Fruit fly (Drosophila melanogaster): ENCODE measurements around the gene CG17475.

Gene CG17475

DNA sequence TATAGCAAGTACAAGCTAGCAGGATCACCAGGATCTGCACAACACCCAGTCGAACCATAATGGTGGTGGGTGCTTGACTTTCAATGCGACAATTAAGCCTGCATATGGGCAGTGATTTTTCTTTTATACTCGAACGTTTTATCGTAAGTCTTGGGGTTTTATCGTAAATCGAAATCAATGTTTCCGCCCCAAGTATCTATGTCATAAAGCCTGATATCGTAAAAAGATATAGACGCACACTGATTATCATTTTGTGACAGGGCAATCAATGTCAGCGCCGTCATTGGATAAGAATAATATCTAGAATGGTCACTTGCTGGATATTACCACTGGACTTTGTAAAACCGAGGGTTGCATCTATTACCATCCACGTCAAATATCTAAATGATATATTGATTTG is at the start of gene CG17475:
TSS of gene CG17475 (minus strand) at position 101 of the 400 bp plus-strand sequence.
- TF ChIP-seq psq (optimal IDR thresholded peaks at IDR 0.05) (no peak), CG8478 (optimal IDR thresholded peaks at IDR 0.05) (no peak), pan (optimal IDR thresholded peaks at IDR 0.05) (no peak), EcR (GFP tag; optimal IDR thresholded peaks at IDR 0.05) (no peak), Dll (optimal IDR thresholded peaks at IDR 0.05) (no peak), usp (GFP tag; optimal IDR thresholded peaks at IDR 0.05) (no peak)

- no peak for TF ChIP-seq EcR (GFP tag; optimal IDR thresholded peaks at IDR 0.05)
- no peak for TF ChIP-seq CG8478 (optimal IDR thresholded peaks at IDR 0.05)
- TF ChIP-seq Dll (optimal IDR thresholded peaks at IDR 0.05), result no peak
- TF ChIP-seq psq (optimal IDR thresholded peaks at IDR 0.05), result no peak
- TF ChIP-seq pan (optimal IDR thresholded peaks at IDR 0.05), result no peak
- no peak for TF ChIP-seq usp (GFP tag; optimal IDR thresholded peaks at IDR 0.05)
These were observed 47.9 kb upstream of the CG17475 start for dm6 chr3R:17178140-17178539.

- TF ChIP-seq EcR (GFP tag; optimal IDR thresholded peaks at IDR 0.05), result no peak
- TF ChIP-seq Dll (optimal IDR thresholded peaks at IDR 0.05), result no peak
- TF ChIP-seq psq (optimal IDR thresholded peaks at IDR 0.05), result no peak
- no peak for TF ChIP-seq pan (optimal IDR thresholded peaks at IDR 0.05)
- no peak for TF ChIP-seq CG8478 (optimal IDR thresholded peaks at IDR 0.05)
- TF ChIP-seq usp (GFP tag; optimal IDR thresholded peaks at IDR 0.05), result no peak
These were observed 21.3 kb upstream of the CG17475 start, which contains the start of gene CG5292 for dm6 chr3R:17151376-17152026. Gene CG5292, plus strand, starts transcription at chr3R:17151861.

- TF ChIP-seq psq (optimal IDR thresholded peaks at IDR 0.05) (no peak), pan (optimal IDR thresholded peaks at IDR 0.05) (no peak), CG8478 (optimal IDR thresholded peaks at IDR 0.05) (no peak), EcR (GFP tag; optimal IDR thresholded peaks at IDR 0.05) (no peak), Dll (optimal IDR thresholded peaks at IDR 0.05) (no peak), usp (GFP tag; optimal IDR thresholded peaks at IDR 0.05) (no peak)
These were observed 20.1 kb upstream of the CG17475 start, which contains the start of gene Smug for dm6 chr3R:17150287-17150686. Gene Smug, plus strand, starts transcription at chr3R:17150587.

DNA sequence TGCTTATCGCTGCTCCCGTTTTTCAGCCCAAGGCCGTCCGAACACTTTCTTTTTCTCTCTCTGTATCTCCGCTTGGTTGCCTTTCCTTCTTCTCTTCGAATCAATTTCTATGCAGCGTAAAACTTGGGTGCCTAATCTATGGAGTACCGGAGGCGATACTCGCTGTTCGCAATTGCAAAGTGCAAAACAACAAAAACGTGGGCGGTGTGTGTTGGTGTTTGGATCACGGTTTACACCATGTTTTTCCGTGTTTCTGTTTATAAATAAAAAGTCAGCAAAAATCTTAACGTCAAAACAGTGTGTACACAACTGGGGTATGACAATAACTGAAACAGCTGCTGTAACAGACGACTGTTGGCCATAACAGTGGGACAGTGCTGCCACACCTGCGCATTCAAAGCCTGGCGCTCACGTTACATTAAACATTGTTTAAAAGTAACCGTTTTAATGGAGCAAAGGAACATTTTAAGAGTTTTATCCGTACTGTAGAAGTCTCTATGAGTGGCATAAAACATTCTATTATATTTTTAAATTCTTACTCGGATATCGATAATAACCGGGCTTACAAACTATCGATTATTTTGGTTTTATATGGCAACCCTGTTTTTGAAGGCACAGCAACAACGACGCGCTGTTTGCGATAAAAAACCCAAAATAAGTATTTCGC is 19.0 kb upstream of the CG17475 start, which contains the start of the genes m-cup and Det:
TSS of gene m-cup (minus strand) at position 333 of the 667 bp plus-strand sequence.
TSS of gene Det (plus strand) at position 588 of the 667 bp plus-strand sequence.
- TF ChIP-seq CG8478 (optimal IDR thresholded peaks at IDR 0.05), result no peak
- no peak for TF ChIP-seq psq (optimal IDR thresholded peaks at IDR 0.05)
- TF ChIP-seq Dll (optimal IDR thresholded peaks at IDR 0.05), result no peak
- no peak for TF ChIP-seq usp (GFP tag; optimal IDR thresholded peaks at IDR 0.05)
- no peak for TF ChIP-seq EcR (GFP tag; optimal IDR thresholded peaks at IDR 0.05)
- no peak for TF ChIP-seq pan (optimal IDR thresholded peaks at IDR 0.05)

DNA sequence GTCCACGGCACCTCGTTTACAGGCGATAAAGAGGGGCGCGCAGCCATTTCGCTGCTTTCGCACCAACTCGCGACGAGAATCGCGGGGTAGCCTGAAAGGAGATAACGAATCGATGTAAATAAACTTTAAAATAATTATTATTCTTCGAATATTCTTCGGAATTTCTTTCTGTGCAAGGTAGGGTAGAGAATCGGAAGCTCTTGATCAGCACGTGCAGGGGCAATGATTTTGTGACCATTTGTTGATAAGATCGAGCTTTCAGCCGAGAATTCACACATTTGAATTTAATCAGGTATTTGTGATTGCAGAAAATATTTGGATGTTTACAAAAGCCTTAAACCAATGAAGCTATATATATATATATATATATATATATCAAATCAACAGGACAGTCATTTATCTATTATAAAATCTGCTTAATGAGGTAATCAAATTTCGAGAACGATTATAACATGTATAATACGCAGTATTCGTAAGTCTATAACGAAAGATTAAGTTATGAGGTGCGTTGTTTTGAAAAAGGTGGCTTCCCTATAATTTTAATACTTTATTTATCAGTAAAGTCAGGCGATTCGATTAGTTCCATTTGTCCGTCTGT is 17.5 kb upstream of the CG17475 start:
- TF ChIP-seq CG8478 (optimal IDR thresholded peaks at IDR 0.05) (no peak), Dll (optimal IDR thresholded peaks at IDR 0.05) (no peak), EcR (GFP tag; optimal IDR thresholded peaks at IDR 0.05) (no peak)

DNA sequence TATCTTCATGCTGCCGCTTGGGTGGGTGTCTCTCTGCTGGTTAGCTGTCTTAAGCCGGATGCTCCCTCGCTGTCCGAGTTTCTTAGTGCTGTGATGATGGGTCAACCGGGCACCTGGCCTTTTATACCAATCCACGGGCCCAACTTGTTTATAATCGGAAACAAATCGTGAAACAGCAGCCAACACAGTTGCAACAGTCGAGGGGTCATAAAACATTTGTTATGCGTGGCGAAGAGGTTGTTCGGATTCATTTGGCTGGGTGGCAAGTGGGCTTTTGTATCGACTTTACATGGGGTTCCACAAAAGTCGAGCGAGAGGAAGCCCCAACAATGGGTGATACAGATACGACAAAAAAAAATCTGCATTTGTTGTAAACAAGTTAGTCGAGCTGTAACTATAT is 12.1 kb upstream of the CG17475 start, which contains the start of gene TwdlW:
TSS of gene TwdlW (minus strand) at position 101 of the 400 bp plus-strand sequence.
- TF ChIP-seq CG8478 (optimal IDR thresholded peaks at IDR 0.05) (no peak), usp (GFP tag; optimal IDR thresholded peaks at IDR 0.05) (no peak), pan (optimal IDR thresholded peaks at IDR 0.05) (no peak), psq (optimal IDR thresholded peaks at IDR 0.05) (no peak), Dll (optimal IDR thresholded peaks at IDR 0.05) (no peak), EcR (GFP tag; optimal IDR thresholded peaks at IDR 0.05) (no peak)

- no peak for TF ChIP-seq pan (optimal IDR thresholded peaks at IDR 0.05)
- no peak for TF ChIP-seq usp (GFP tag; optimal IDR thresholded peaks at IDR 0.05)
- TF ChIP-seq psq (optimal IDR thresholded peaks at IDR 0.05), result no peak
- no peak for TF ChIP-seq Dll (optimal IDR thresholded peaks at IDR 0.05)
- no peak for TF ChIP-seq CG8478 (optimal IDR thresholded peaks at IDR 0.05)
- no peak for TF ChIP-seq EcR (GFP tag; optimal IDR thresholded peaks at IDR 0.05)
These were observed 8.5 kb upstream of the CG17475 start, which contains the start of gene CG5265 for dm6 chr3R:17138699-17139098. Gene CG5265, plus strand, starts transcription at chr3R:17138999.

- no peak for TF ChIP-seq usp (GFP tag; optimal IDR thresholded peaks at IDR 0.05)
- TF ChIP-seq Dll (optimal IDR thresholded peaks at IDR 0.05), result no peak
- no peak for TF ChIP-seq EcR (GFP tag; optimal IDR thresholded peaks at IDR 0.05)
- TF ChIP-seq CG8478 (optimal IDR thresholded peaks at IDR 0.05), result no peak
- TF ChIP-seq psq (optimal IDR thresholded peaks at IDR 0.05), result no peak
- TF ChIP-seq pan (optimal IDR thresholded peaks at IDR 0.05), result no peak
These were observed 7.4 kb upstream of the CG17475 start, which contains the start of gene CG5255 for dm6 chr3R:17137593-17137992. Gene CG5255, plus strand, starts transcription at chr3R:17137893.

- no peak for TF ChIP-seq CG8478 (optimal IDR thresholded peaks at IDR 0.05)
- no peak for TF ChIP-seq usp (GFP tag; optimal IDR thresholded peaks at IDR 0.05)
- no peak for TF ChIP-seq Dll (optimal IDR thresholded peaks at IDR 0.05)
- no peak for TF ChIP-seq EcR (GFP tag; optimal IDR thresholded peaks at IDR 0.05)
- TF ChIP-seq psq (optimal IDR thresholded peaks at IDR 0.05), result no peak
- no peak for TF ChIP-seq pan (optimal IDR thresholded peaks at IDR 0.05)
These were observed 5.5 kb upstream of the CG17475 start, which contains the start of gene CG5246 for dm6 chr3R:17135747-17136146. Gene CG5246, plus strand, starts transcription at chr3R:17136111.

DNA sequence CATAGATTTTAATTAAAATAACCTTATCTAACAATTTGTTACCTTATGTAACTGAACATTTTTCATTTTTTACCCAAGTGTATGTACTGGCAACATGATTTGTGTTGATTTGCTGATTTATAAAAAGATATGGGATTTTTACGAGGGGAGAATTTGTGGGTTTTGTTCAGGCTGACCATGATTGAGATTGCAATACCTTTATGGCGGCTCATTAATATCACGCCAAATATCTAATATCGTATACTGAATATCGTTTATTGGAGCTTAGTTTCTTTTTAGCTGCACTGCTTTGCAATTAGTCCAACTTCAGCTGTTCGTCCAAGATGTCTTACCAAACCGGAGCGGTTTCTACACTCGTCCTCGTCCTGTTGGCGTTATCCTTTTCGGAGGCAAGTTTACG is 3.7 kb upstream of the CG17475 start, which contains the start of gene CG31267:
TSS of gene CG31267 (plus strand) at position 301 of the 400 bp plus-strand sequence.
- TF ChIP-seq Dll (optimal IDR thresholded peaks at IDR 0.05), result no peak
- TF ChIP-seq EcR (GFP tag; optimal IDR thresholded peaks at IDR 0.05), result no peak
- no peak for TF ChIP-seq usp (GFP tag; optimal IDR thresholded peaks at IDR 0.05)
- no peak for TF ChIP-seq psq (optimal IDR thresholded peaks at IDR 0.05)
- no peak for TF ChIP-seq CG8478 (optimal IDR thresholded peaks at IDR 0.05)
- no peak for TF ChIP-seq pan (optimal IDR thresholded peaks at IDR 0.05)
